Fruit fly (Drosophila melanogaster): ENCODE data around the gene CG12279.

dm6 chr3R:12681275-12681674 lies 23.6 kb upstream of the CG12279 start, which contains the start of gene Cyp313a4:
- TF ChIP-seq CTCF (optimal IDR thresholded peaks at IDR 0.05), result no peak
- TF ChIP-seq CG8478 (optimal IDR thresholded peaks at IDR 0.05), result no peak
